Fruit fly (Drosophila melanogaster): ENCODE measurements around the gene shps.

The shps gene

dm6 chr3R:24259278-24260040 is 19.9 kb upstream of the shps start (continued):
- TF ChIP-seq spab (GFP tag; optimal IDR thresholded peaks at IDR 0.05) (peak; percentile 95), CG8319 (GFP tag; optimal IDR thresholded peaks at IDR 0.05) (peak; percentile 93), CG11902 (GFP tag; optimal IDR thresholded peaks at IDR 0.05) (peak; percentile 94), CG15336 (GFP tag; IDR thresholded peaks at IDR 0.05) (peak; percentile 87), CG32006 (GFP tag; optimal IDR thresholded peaks at IDR 0.05) (peak; percentile 88), CG3032 (tag; optimal IDR thresholded peaks at IDR 0.05) (peak; percentile 97), acj6 (GFP tag; optimal IDR thresholded peaks at IDR 0.05) (peak; percentile 96), dsx (GFP tag; optimal IDR thresholded peaks at IDR 0.05; ENCODE audit: poor library complexity, severe bottlenecking) (peak; percentile 95), Hr38 (GFP tag; optimal IDR thresholded peaks at IDR 0.05) (no peak)

dm6 chr3R:24260041-24260379 is 19.4 kb upstream of the shps start:
- TF ChIP-seq Eip75B (GFP tag; optimal IDR thresholded peaks at IDR 0.05) = no peak
- TF ChIP-seq ss (GFP tag; optimal IDR thresholded peaks at IDR 0.05) = no peak
- TF ChIP-seq CG6792 (GFP tag; optimal IDR thresholded peaks at IDR 0.05) = peak; percentile 31
- TF ChIP-seq CG8319 (GFP tag; optimal IDR thresholded peaks at IDR 0.05) = no peak
- TF ChIP-seq svp (GFP tag) = peak; percentile 90
- no peak for TF ChIP-seq Smox (GFP tag; optimal IDR thresholded peaks at IDR 0.05)
- TF ChIP-seq acj6 (GFP tag; optimal IDR thresholded peaks at IDR 0.05) = no peak
- peak; percentile 24 for TF ChIP-seq esn (GFP tag; optimal IDR thresholded peaks at IDR 0.05)
- no peak for TF ChIP-seq CG34406 (GFP tag; optimal IDR thresholded peaks at IDR 0.05)
- TF ChIP-seq fd59A (GFP tag; optimal IDR thresholded peaks at IDR 0.05) = no peak
- peak; percentile 9 for TF ChIP-seq Eip78C (GFP tag)

dm6 chr3R:24260411-24260810 is 19.0 kb upstream of the shps start:
- no peak for TF ChIP-seq eg (GFP tag; IDR thresholded peaks at IDR 0.05)

dm6 chr3R:24261380-24262021 is 17.9 kb upstream of the shps start:
- peak; percentile 39; the same call in 1 of the 3 replicates for TF ChIP-seq eg (GFP tag; IDR thresholded peaks at IDR 0.05)
- no peak for TF ChIP-seq fd85E (GFP tag; optimal IDR thresholded peaks at IDR 0.05)
- 0 out of 2 replicates have a peak, but pooled peaks have one; percentile 21 for TF ChIP-seq CG11294 (GFP tag; IDR thresholded peaks at IDR 0.05)
- TF ChIP-seq spab (GFP tag; optimal IDR thresholded peaks at IDR 0.05) = peak; percentile 32
- peak; percentile 32 for TF ChIP-seq svp (GFP tag)
- TF ChIP-seq OdsH (GFP tag; optimal IDR thresholded peaks at IDR 0.05) = peak; percentile 60
- TF ChIP-seq CG6276 (GFP tag; optimal IDR thresholded peaks at IDR 0.05) = peak; percentile 52
- peak; percentile 51 for TF ChIP-seq CG10669 (GFP tag; optimal IDR thresholded peaks at IDR 0.05)
- no peak for TF ChIP-seq topi (GFP tag; optimal IDR thresholded peaks at IDR 0.05)
- TF ChIP-seq Sox102F (GFP tag; optimal IDR thresholded peaks at IDR 0.05) = no peak
- peak; percentile 75 for TF ChIP-seq CG10631 (GFP tag; optimal IDR thresholded peaks at IDR 0.05)
- no peak for TF ChIP-seq esn (GFP tag; optimal IDR thresholded peaks at IDR 0.05)
- TF ChIP-seq Gug (GFP tag; IDR thresholded peaks at IDR 0.05) = peak; percentile 51
- TF ChIP-seq CG1621 (tag; optimal IDR thresholded peaks at IDR 0.05) = peak; percentile 2
- no peak for TF ChIP-seq Hr38 (GFP tag; optimal IDR thresholded peaks at IDR 0.05)
- peak; percentile 28 for TF ChIP-seq net (GFP tag; optimal IDR thresholded peaks at IDR 0.05)
- TF ChIP-seq CG31627 (GFP tag; optimal IDR thresholded peaks at IDR 0.05) = no peak
- TF ChIP-seq vri (GFP tag; optimal IDR thresholded peaks at IDR 0.05) = no peak
- no peak for TF ChIP-seq Sox15 (GFP tag; optimal IDR thresholded peaks at IDR 0.05)
- peak; percentile 40 for TF ChIP-seq acj6 (GFP tag; optimal IDR thresholded peaks at IDR 0.05)
- peak; percentile 48; the same call in 2 of the 3 replicates for TF ChIP-seq CG8119 (GFP tag; IDR thresholded peaks at IDR 0.05)
- TF ChIP-seq CG6792 (GFP tag; optimal IDR thresholded peaks at IDR 0.05) = no peak
- TF ChIP-seq CG4318 (GFP tag; optimal IDR thresholded peaks at IDR 0.05) = peak; percentile 43
- peak in 1 of 2 experiments; percentile 58 for TF ChIP-seq salr (GFP tag; optimal IDR thresholded peaks at IDR 0.05)
- peak; percentile 44 for TF ChIP-seq Hr4 (GFP tag; optimal IDR thresholded peaks at IDR 0.05)
- peak; percentile 41 to 79 for TF ChIP-seq ss (GFP tag; optimal IDR thresholded peaks at IDR 0.05)
- peak; percentile 73 for TF ChIP-seq Sox14 (GFP tag; optimal IDR thresholded peaks at IDR 0.05)
- TF ChIP-seq Blimp-1 (GFP tag; optimal IDR thresholded peaks at IDR 0.05) = no peak
- peak; percentile 66 for TF ChIP-seq Ets96B (tag; optimal IDR thresholded peaks at IDR 0.05)
- TF ChIP-seq dac (GFP tag; optimal IDR thresholded peaks at IDR 0.05) = no peak
- peak; percentile 51 for TF ChIP-seq CG6808 (GFP tag; optimal IDR thresholded peaks at IDR 0.05)
- TF ChIP-seq fd59A (GFP tag; optimal IDR thresholded peaks at IDR 0.05) = peak; percentile 32
- no peak for TF ChIP-seq lz (GFP tag; optimal IDR thresholded peaks at IDR 0.05)

All from whole organism, prepupa.